Fruit fly (Drosophila melanogaster) S2 (cell line): ENCODE data around the gene nonA.

Experiments used
- CG8478 ChIP-seq: fragments of >200 bp; optimal IDR thresholded peaks from 2 replicates; lab custom pipeline; 2018
- CTCF ChIP-seq, 2 experiments: fragments of >200 bp; optimal IDR thresholded peaks; 2 replicates each; lab custom pipeline; 2018

DNA sequence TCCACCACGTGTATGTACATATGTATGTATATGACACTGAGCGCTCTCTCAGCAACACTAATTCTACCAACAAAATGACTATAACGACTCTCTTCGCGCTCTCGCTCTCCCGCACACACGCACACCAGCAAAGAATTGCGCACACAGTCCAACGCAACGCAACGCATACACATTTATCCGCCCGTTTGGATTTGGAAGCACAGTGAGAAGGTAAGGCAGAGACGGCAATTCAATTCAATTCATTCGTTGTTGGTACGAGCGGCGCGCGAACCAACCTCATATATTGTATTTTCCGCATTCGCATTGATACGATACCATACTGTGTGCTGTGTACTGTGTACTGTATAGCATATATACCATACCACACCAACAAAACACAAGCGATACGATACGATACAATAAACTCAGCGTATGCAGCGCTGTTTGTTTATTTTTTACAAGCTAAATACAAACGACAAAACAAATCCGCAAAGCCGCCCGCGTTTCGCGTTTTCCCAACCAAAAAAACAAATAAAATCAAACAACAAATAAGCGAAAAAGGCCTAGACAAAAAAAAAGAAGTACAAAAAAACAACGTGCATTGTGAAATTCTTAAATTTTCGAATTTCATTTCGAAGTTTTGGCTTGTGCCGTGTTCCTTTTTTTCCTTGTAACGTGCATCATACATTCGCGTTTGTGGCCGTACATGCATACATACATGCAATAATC, 27.8 kb upstream of the nonA start, which contains the start of the genes CG9921 and Dsp1:
- TF ChIP-seq CTCF (optimal IDR thresholded peaks at IDR 0.05; lab: Kevin White, UChicago) (no peak), CG8478 (no peak)
